Fruit fly (Drosophila melanogaster): ENCODE results near the gene CG15529.

DNA sequence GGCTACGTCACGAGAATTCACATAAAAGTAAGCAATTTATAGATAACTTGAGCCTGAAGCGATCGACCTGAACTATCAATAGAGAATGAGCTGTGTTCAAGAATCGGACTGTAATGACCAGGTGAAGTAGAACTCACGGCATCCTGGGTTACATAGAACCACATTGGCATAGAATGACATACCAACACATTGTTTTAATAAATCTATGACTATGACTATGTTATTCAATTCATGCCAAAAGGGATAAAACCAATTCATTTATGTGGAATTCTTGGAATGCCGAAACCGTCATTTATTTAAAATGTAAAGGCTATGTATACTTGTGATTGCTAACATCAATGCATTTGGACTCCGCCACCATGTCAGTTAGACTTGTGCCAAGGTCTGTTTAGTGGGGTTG lies 22.8 kb upstream of the CG15529 start, which contains the start of gene Ppi1:
- TF ChIP-seq OdsH (GFP tag; optimal IDR thresholded peaks at IDR 0.05) (no peak), tai (GFP tag; optimal IDR thresholded peaks at IDR 0.05) (no peak), Dfd (GFP tag; optimal IDR thresholded peaks at IDR 0.05) (no peak), Vsx2 (GFP tag; optimal IDR thresholded peaks at IDR 0.05; ENCODE audit: partially characterized antibody) (no peak), Mio (GFP tag; optimal IDR thresholded peaks at IDR 0.05) (no peak), foxo (GFP tag; optimal IDR thresholded peaks at IDR 0.05) (no peak), br (GFP tag; optimal IDR thresholded peaks at IDR 0.05) (no peak), CG9705 (GFP tag; optimal IDR thresholded peaks at IDR 0.05) (no peak), Myc (optimal IDR thresholded peaks at IDR 0.05) (no peak), sage (GFP tag; optimal IDR thresholded peaks at IDR 0.05) (no peak), jim (GFP tag; optimal IDR thresholded peaks at IDR 0.05) (no peak)
